Worm (Caenorhabditis elegans): Measurements from ENCODE around the gene ham-2.
A peak's percentile ranks its signal among the peaks of the same experiment; 100 is the strongest.

DNA sequence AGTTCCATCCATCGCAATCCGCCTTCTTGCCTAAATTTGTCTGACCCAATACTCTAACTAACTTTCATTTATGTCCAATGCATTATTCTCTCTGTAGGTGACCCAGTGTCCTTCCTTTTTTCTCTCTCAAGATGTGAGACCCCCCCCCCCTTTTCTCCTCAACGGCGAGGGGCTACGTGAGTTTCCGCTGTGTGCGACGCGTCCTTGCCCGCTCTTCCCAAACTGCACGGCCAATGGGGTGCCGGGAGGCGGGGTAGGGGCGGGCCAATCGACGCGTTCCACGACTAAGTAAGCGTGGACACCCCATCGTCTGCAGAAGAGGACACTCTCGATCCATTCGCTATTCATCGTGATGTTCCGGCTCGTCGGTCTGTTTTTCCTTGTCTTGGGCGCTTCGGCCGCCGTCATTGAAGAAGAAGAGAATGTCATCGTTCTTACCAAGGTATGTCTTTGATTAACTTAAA is 30.6 kb upstream of the ham-2 start, which contains the start of gene pdi-2:
- TF ChIP-seq unc-55 (GFP tag; optimal IDR thresholded peaks at IDR 0.05) (peak; percentile 5), ceh-48 (tag; optimal IDR thresholded peaks at IDR 0.05) (no peak), odd-2 (tag; optimal IDR thresholded peaks at IDR 0.05) (no peak), ceh-2 (tag; optimal IDR thresholded peaks at IDR 0.05) (no peak), ets-4 (tag; optimal IDR thresholded peaks at IDR 0.05) (no peak), fkh-10 (GFP tag; optimal IDR thresholded peaks at IDR 0.05) (no peak), C08G9.2 (tag; optimal IDR thresholded peaks at IDR 0.05) (no peak), sox-2 (GFP tag; IDR thresholded peaks at IDR 0.05) (no peak; the same call in 1 of the 2 replicates), nhr-11 (tag; optimal IDR thresholded peaks at IDR 0.05) (no peak), elt-2 (tag; optimal IDR thresholded peaks at IDR 0.05) (peak; percentile 34), pha-4 (tag; optimal IDR thresholded peaks at IDR 0.05) (no peak)
